Fruit fly (Drosophila melanogaster): ENCODE results near the gene inaE.

The inaE gene

DNA sequence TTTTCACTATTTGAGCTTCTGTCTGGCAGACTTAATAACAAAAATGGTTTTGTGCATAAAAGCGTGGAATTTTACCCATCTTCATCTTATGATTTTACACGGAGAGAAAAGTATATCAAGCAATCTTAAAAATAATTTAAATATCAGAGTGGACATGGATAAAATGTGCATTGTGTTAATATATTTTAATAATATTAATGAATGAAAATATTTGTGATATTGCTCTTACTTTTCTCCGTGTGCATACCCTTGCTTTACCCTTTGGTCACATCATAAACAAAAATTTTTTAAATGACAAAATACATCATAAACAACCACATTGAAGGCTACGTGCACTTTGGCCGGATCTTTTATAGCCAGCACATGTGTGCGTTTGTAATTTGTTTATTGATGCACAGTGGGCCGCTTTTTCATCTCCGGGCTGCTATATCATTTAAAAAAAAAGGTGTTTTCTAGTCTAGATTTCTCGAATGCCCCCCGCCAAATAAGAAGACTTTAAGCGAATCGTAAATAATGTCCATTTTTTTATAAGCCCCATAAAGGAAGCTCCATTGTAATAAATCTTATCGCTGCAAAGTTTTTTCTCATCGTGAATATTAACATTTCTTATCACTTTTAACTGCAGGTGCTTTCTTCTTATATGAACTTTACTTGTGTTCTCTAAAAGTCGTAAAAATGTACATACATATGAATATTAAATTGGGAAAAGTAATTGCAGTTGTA, 19.0 kb upstream of the inaE start:
- TF ChIP-seq CG33017 (tag; optimal IDR thresholded peaks at IDR 0.05) (peak; percentile 48), CG7101 (tag; optimal IDR thresholded peaks at IDR 0.05) (peak; percentile 60), kay (GFP tag; ENCODE audit: borderline replicate concordance) (peak; percentile 81), CG5204 (GFP tag; optimal IDR thresholded peaks at IDR 0.05) (no peak), Clk (GFP tag; optimal IDR thresholded peaks at IDR 0.05) (no peak), CG12768 (GFP tag; optimal IDR thresholded peaks at IDR 0.05) (no peak), CG1620 (GFP tag; optimal IDR thresholded peaks at IDR 0.05) (no peak), CG7045 (GFP tag; optimal IDR thresholded peaks at IDR 0.05) (no peak), Mnt (GFP tag; optimal IDR thresholded peaks at IDR 0.05) (peak; percentile 70), Hr96 (GFP tag; optimal IDR thresholded peaks at IDR 0.05) (no peak), pad (GFP tag; optimal IDR thresholded peaks at IDR 0.05) (no peak), cnc (optimal IDR thresholded peaks at IDR 0.05) (no peak), tj (GFP tag; optimal IDR thresholded peaks at IDR 0.05) (no peak), bab1 (GFP tag; optimal IDR thresholded peaks at IDR 0.05) (peak; percentile 61), toe (GFP tag; optimal IDR thresholded peaks at IDR 0.05) (no peak), CG14711 (tag; optimal IDR thresholded peaks at IDR 0.05) (peak; percentile 58), CG11617 (GFP tag; optimal IDR thresholded peaks at IDR 0.05) (peak; percentile 27), cic (GFP tag; optimal IDR thresholded peaks at IDR 0.05) (peak; percentile 35), Crg-1 (GFP tag; optimal IDR thresholded peaks at IDR 0.05) (no peak), ovo (GFP tag; optimal IDR thresholded peaks at IDR 0.05) (no peak)

DNA sequence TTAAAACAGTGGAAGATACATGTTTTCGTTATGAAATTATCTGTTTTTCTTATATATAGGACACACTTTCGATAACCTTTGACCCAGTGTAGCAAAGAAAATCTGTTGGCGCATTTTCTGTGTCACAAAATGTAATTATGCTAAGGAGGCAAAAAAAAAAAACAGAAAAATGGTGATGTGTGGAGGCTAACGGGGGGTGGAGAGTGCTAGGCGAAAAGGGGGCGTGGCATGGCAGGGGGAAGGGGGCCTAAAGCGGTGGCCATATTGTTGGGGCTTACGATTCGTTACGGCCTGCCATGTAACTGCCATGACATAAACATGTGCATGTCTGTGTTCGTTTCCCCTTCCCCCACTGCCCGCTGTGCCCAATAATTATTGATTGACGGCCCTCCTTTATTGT, 18.3 kb upstream of the inaE start:
- TF ChIP-seq tj (GFP tag; optimal IDR thresholded peaks at IDR 0.05) (peak; percentile 56), CG1620 (GFP tag; optimal IDR thresholded peaks at IDR 0.05) (no peak), Mnt (GFP tag; optimal IDR thresholded peaks at IDR 0.05) (no peak), CG14711 (tag; optimal IDR thresholded peaks at IDR 0.05) (no peak), Crg-1 (GFP tag; optimal IDR thresholded peaks at IDR 0.05) (no peak)

DNA sequence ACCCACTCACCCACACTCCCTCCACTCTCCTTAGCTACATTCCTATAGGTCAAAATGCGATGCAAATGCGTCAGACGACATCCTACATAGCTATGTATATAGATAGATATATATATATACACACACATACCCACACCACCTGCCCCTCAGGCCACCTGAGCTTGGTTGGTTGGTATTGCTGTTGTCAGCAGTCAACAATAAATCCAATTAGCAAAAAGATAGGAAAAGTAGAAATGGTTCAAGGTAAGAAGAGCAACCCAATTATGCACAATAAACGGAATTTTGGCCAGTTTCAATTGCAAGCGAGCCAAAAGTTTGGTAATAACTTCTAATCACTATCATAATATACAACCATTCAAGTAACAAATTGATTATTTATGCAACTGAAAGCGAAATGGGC, 17.0 kb upstream of the inaE start:
- no peak for TF ChIP-seq toe (GFP tag; optimal IDR thresholded peaks at IDR 0.05)
- TF ChIP-seq Clk (GFP tag; optimal IDR thresholded peaks at IDR 0.05), result no peak
- TF ChIP-seq cnc (optimal IDR thresholded peaks at IDR 0.05), result no peak
- TF ChIP-seq tj (GFP tag; optimal IDR thresholded peaks at IDR 0.05), result peak; percentile 92
- no peak for TF ChIP-seq Hr96 (GFP tag; optimal IDR thresholded peaks at IDR 0.05)
- no peak for TF ChIP-seq ovo (GFP tag; optimal IDR thresholded peaks at IDR 0.05)
- TF ChIP-seq CG14711 (tag; optimal IDR thresholded peaks at IDR 0.05), result no peak
- TF ChIP-seq Mnt (GFP tag; optimal IDR thresholded peaks at IDR 0.05), result no peak

DNA sequence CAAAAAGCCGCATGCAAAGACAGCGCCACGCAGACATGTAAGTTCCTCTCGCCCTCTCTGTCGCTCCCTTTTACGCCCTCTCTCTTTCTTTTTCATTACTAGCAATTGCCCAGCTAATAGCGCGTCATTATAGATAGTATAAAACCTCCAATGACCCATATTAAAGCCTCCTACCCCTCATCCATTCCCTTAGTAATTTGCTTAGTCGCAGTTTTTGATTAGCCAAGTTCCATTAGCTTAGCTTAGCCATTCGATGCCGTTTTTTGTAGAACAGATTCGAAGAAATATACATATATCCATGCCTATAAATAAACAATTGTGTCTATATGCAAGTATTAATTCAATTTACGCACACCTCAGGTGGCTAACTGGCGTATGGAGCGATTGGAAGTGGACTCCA, 12.7 kb upstream of the inaE start:
- peak; percentile 91 for TF ChIP-seq tj (GFP tag; optimal IDR thresholded peaks at IDR 0.05)
- TF ChIP-seq CG12768 (GFP tag; optimal IDR thresholded peaks at IDR 0.05), result no peak

DNA sequence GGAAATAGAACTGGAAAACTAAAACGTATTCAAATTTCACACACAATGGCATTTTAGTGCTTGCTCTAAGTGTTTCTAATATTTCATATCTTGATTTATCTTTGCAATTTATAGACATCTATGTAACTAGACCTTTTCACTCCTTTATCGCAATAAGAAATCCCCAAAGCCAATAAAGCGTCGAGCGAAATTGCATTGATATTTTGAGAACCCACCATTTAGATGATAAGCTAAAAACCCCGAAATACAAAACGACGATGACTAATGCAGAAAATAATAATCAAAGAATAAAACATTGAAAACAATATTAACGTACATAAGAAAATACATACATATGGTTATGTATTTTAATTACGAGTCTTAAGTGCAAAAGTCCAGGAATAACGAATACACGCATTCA, 4.9 kb upstream of the inaE start:
- peak; percentile 39 for TF ChIP-seq kay (GFP tag; ENCODE audit: borderline replicate concordance)
- no peak for TF ChIP-seq cnc (optimal IDR thresholded peaks at IDR 0.05)

DNA sequence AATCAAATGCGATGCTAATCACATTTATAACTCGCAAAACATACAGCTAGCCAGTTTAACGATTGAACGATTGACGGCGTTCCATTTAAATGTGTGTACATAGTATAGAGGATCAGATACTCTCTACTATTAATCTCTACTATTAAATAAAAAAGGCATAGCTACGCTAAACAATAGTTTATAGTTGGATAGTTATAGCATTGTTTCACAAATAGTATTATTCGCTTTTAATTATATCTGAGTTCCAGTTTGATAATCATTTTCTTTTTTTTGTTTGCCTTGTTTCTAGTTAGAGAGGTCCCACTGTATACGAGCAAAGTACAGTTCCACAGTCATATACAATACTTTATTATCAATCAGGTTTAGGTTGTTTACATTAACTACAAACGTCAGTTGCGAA, 3.8 kb upstream of the inaE start:
- TF ChIP-seq cic (GFP tag; optimal IDR thresholded peaks at IDR 0.05) (peak; percentile 77), CG1620 (GFP tag; optimal IDR thresholded peaks at IDR 0.05) (peak; percentile 25), bab1 (GFP tag; optimal IDR thresholded peaks at IDR 0.05) (peak; percentile 40), CG14711 (tag; optimal IDR thresholded peaks at IDR 0.05) (peak; percentile 75), toe (GFP tag; optimal IDR thresholded peaks at IDR 0.05) (no peak), kay (GFP tag; ENCODE audit: borderline replicate concordance) (peak; percentile 92), CG7101 (tag; optimal IDR thresholded peaks at IDR 0.05) (peak; percentile 85), CG11617 (GFP tag; optimal IDR thresholded peaks at IDR 0.05) (peak; percentile 69), CG5204 (GFP tag; optimal IDR thresholded peaks at IDR 0.05) (no peak), Crg-1 (GFP tag; optimal IDR thresholded peaks at IDR 0.05) (no peak), CG7045 (GFP tag; optimal IDR thresholded peaks at IDR 0.05) (peak; percentile 33), ovo (GFP tag; optimal IDR thresholded peaks at IDR 0.05) (no peak), CG12768 (GFP tag; optimal IDR thresholded peaks at IDR 0.05) (peak; percentile 72), Hr96 (GFP tag; optimal IDR thresholded peaks at IDR 0.05) (no peak), Mnt (GFP tag; optimal IDR thresholded peaks at IDR 0.05) (peak; percentile 32), CG33017 (tag; optimal IDR thresholded peaks at IDR 0.05) (peak; percentile 71), Clk (GFP tag; optimal IDR thresholded peaks at IDR 0.05) (no peak), cnc (optimal IDR thresholded peaks at IDR 0.05) (no peak), pad (GFP tag; optimal IDR thresholded peaks at IDR 0.05) (peak; percentile 26), tj (GFP tag; optimal IDR thresholded peaks at IDR 0.05) (peak; percentile 56)

DNA sequence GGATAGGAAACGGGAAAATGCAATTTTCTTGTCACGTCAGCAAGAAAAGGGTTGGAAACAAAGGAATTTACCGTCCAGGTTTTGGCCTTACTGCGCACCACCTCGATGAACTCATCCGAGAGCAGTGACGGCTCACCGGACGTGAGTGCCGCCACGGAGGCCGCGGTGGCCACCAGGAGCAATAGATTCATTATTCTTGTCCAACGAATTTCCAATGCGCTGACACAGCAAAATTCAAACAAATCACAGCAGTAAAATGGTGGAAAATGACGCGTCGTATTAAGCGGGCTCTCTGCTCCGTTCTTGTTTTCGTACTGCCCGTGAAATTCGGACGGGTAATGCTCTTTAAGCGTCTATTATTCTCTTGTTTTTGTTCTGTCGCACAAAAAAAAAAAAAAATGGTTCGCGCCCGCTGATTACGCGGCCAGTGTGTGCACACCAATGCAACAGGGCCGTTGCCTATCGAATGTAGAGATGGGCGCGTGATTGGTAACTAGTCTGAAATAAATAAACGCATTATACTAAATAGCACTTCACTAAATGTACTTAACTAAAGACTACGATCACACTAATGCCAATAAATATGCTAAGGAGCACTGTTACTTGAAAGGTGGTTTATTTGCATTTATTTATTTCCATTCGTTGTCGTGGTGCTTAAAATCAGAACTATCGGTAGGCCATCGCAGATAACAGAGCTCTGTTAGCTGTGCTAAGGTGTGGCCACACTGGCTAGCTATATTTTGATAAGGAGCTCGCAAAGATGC, 1.6 kb upstream of the inaE start, which contains the start of the genes CtsB and amrt:
Gene CtsB, minus strand, starts transcription at position 432 of the 764 bp plus-strand sequence.
Gene amrt, plus strand, starts transcription at position 721 of the 764 bp plus-strand sequence.
- TF ChIP-seq CG7045 (GFP tag; optimal IDR thresholded peaks at IDR 0.05) (peak; percentile 60), tj (GFP tag; optimal IDR thresholded peaks at IDR 0.05) (peak; percentile 99), CG33017 (tag; optimal IDR thresholded peaks at IDR 0.05) (peak; percentile 32), Hr96 (GFP tag; optimal IDR thresholded peaks at IDR 0.05) (peak; percentile 90), CG7101 (tag; optimal IDR thresholded peaks at IDR 0.05) (peak; percentile 75), CG1620 (GFP tag; optimal IDR thresholded peaks at IDR 0.05) (peak; percentile 78), pad (GFP tag; optimal IDR thresholded peaks at IDR 0.05) (peak; percentile 58), cic (GFP tag; optimal IDR thresholded peaks at IDR 0.05) (peak; percentile 75), Clk (GFP tag; optimal IDR thresholded peaks at IDR 0.05) (peak; percentile 2), cnc (optimal IDR thresholded peaks at IDR 0.05) (peak; percentile 58 to 74), ovo (GFP tag; optimal IDR thresholded peaks at IDR 0.05) (peak; percentile 75), CG5204 (GFP tag; optimal IDR thresholded peaks at IDR 0.05) (peak; percentile 57), toe (GFP tag; optimal IDR thresholded peaks at IDR 0.05) (peak; percentile 76), Mnt (GFP tag; optimal IDR thresholded peaks at IDR 0.05) (peak; percentile 70), CG12768 (GFP tag; optimal IDR thresholded peaks at IDR 0.05) (peak; percentile 49), kay (GFP tag; ENCODE audit: borderline replicate concordance) (no peak), CG14711 (tag; optimal IDR thresholded peaks at IDR 0.05) (peak; percentile 44), bab1 (GFP tag; optimal IDR thresholded peaks at IDR 0.05) (peak; percentile 89), Crg-1 (GFP tag; optimal IDR thresholded peaks at IDR 0.05) (peak; percentile 19), CG11617 (GFP tag; optimal IDR thresholded peaks at IDR 0.05) (peak; percentile 94)

All from whole organism, adult.